Fruit fly (Drosophila melanogaster) whole organism: ENCODE measurements around the gene CG14221.

Experiments
- CG8478 ChIP-seq: fragments of >200 bp; optimal IDR thresholded peaks from 2 replicates; lab custom pipeline; 2018; ENCODE audit warnings: inconsistent platforms
- Dll ChIP-seq: fragments of >200 bp; optimal IDR thresholded peaks from 2 replicates; lab custom pipeline; 2017
- EcR ChIP-seq, 2 experiments: fragments of >200 bp; optimal IDR thresholded peaks; 2 replicates each; lab custom pipeline; 2017; ENCODE audit warnings: missing biosample characterization in 2 of 2, missing genetic modification characterization in 2 of 2, missing genetic modification reagents in 2 of 2
- pan ChIP-seq: fragments of >200 bp; optimal IDR thresholded peaks from 2 replicates; lab custom pipeline; 2017
- psq ChIP-seq: fragments of >200 bp; optimal IDR thresholded peaks from 2 replicates; lab custom pipeline; 2017
- usp ChIP-seq: fragments of >200 bp; optimal IDR thresholded peaks from 2 replicates; lab custom pipeline; 2017; ENCODE audit warnings: missing biosample characterization, missing genetic modification characterization, mixed read lengths

The CG14221 gene

dm6 chrX:19642819-19643504 is 21.9 kb upstream of the CG14221 start, which contains the start of the genes CG12237 and Sec61gamma:
Gene CG12237 (minus strand): TSS chrX:19642869.
Gene Sec61gamma (plus strand): TSS chrX:19643327.
- TF ChIP-seq CG8478 (lab: Kevin White, UChicago) (no peak), Dll (lab: Kevin White, UChicago) (no peak), psq (lab: Kevin White, UChicago) (no peak), pan (lab: Kevin White, UChicago) (no peak), usp (no peak), EcR (GFP tag; optimal IDR thresholded peaks at IDR 0.05; lab: Kevin White, UChicago) (no peak)

- peak; percentile 54 for TF ChIP-seq CG8478 (lab: Kevin White, UChicago)
- TF ChIP-seq psq (lab: Kevin White, UChicago), result no peak
These were observed 19.7 kb upstream of the CG14221 start for dm6 chrX:19640707-19641248.

dm6 chrX:19638328-19638940 is 17.4 kb upstream of the CG14221 start, which contains the start of gene Rcd-1:
Gene Rcd-1 (plus strand): TSS chrX:19638767.
- TF ChIP-seq psq (lab: Kevin White, UChicago), result no peak
- TF ChIP-seq usp, result no peak
- TF ChIP-seq EcR (GFP tag; optimal IDR thresholded peaks at IDR 0.05; lab: Kevin White, UChicago), result no peak
- no peak for TF ChIP-seq pan (lab: Kevin White, UChicago)
- TF ChIP-seq CG8478 (lab: Kevin White, UChicago), result no peak
- TF ChIP-seq Dll (lab: Kevin White, UChicago), result no peak

- TF ChIP-seq CG8478 (lab: Kevin White, UChicago) (peak; percentile 73), Dll (lab: Kevin White, UChicago) (no peak), pan (lab: Kevin White, UChicago) (no peak), EcR (GFP tag; optimal IDR thresholded peaks at IDR 0.05; lab: Kevin White, UChicago) (no peak)
These were observed 16.6 kb upstream of the CG14221 start for dm6 chrX:19637434-19638327.

- TF ChIP-seq usp (no peak), EcR (GFP tag; optimal IDR thresholded peaks at IDR 0.05; lab: Kevin White, UChicago) (no peak), Dll (lab: Kevin White, UChicago) (peak; percentile 8)
These were observed 16.0 kb upstream of the CG14221 start for dm6 chrX:19637002-19637420.

- TF ChIP-seq psq (lab: Kevin White, UChicago) (no peak), Dll (lab: Kevin White, UChicago) (peak; percentile 81)
These were observed 10.4 kb upstream of the CG14221 start for dm6 chrX:19631365-19631832.

- TF ChIP-seq psq (lab: Kevin White, UChicago) (no peak), pan (lab: Kevin White, UChicago) (no peak), EcR (GFP tag; optimal IDR thresholded peaks at IDR 0.05; lab: Kevin White, UChicago) (no peak), usp (no peak), CG8478 (lab: Kevin White, UChicago) (no peak), Dll (lab: Kevin White, UChicago) (no peak)
These were observed 4.4 kb upstream of the CG14221 start, which contains the start of gene CG14212 for dm6 chrX:19625405-19625804. Gene CG14212 (plus strand): TSS chrX:19625705.

dm6 chrX:19622924-19623323 is 1.9 kb upstream of the CG14221 start, which contains the start of the genes Naa20A and MKP-4:
Gene Naa20A (minus strand): TSS chrX:19623074.
Gene MKP-4 (plus strand): TSS chrX:19623114.
- TF ChIP-seq CG8478 (lab: Kevin White, UChicago) (no peak), pan (lab: Kevin White, UChicago) (no peak), usp (no peak), psq (lab: Kevin White, UChicago) (no peak), EcR (GFP tag; optimal IDR thresholded peaks at IDR 0.05; lab: Kevin White, UChicago) (no peak), Dll (lab: Kevin White, UChicago) (no peak)

dm6 chrX:19618183-19618740 is 2.8 kb downstream of the CG14221 start, which contains the start of the genes Pstk and Tim9b:
Gene Pstk (minus strand): TSS chrX:19618537.
Gene Tim9b (minus strand): TSS chrX:19618537.
- no peak for TF ChIP-seq CG8478 (lab: Kevin White, UChicago)
- no peak for TF ChIP-seq psq (lab: Kevin White, UChicago)
- no peak for TF ChIP-seq EcR (GFP tag; optimal IDR thresholded peaks at IDR 0.05; lab: Kevin White, UChicago)
- no peak for TF ChIP-seq pan (lab: Kevin White, UChicago)
- TF ChIP-seq usp, result no peak
- TF ChIP-seq Dll (lab: Kevin White, UChicago), result no peak

- no peak for TF ChIP-seq pan (lab: Kevin White, UChicago)
- no peak for TF ChIP-seq psq (lab: Kevin White, UChicago)
- TF ChIP-seq CG8478 (lab: Kevin White, UChicago), result no peak
- no peak for TF ChIP-seq EcR (GFP tag; optimal IDR thresholded peaks at IDR 0.05; lab: Kevin White, UChicago)
- no peak for TF ChIP-seq usp
- no peak for TF ChIP-seq Dll (lab: Kevin White, UChicago)
These were observed 4.9 kb downstream of the CG14221 start, which contains the start of gene CG14210 for dm6 chrX:19615990-19616663. Gene CG14210 (plus strand): TSS chrX:19616196.
